Fruit fly (Drosophila melanogaster) whole organism, adult: ENCODE results near the gene mtDNA-helicase.

ENCODE experiments used
- CG11617 ChIP-seq: fragments of 200-800 bp; sonication (Bioruptor generic); optimal IDR thresholded peaks from 2 replicates; lab custom pipeline; 2017; ENCODE audit warnings: mild to moderate bottlenecking, missing biosample characterization, missing genetic modification reagents, missing genetic modification characterization
- CG33017 ChIP-seq: fragments of 200-800 bp; sonication (Bioruptor generic); optimal IDR thresholded peaks from 2 replicates; lab custom pipeline; 2018; ENCODE audit warnings: missing biosample characterization, mild to moderate bottlenecking, missing genetic modification characterization, moderate library complexity
- CG7045 ChIP-seq: fragments of 200-800 bp; sonication (Bioruptor generic); optimal IDR thresholded peaks from 2 replicates; lab custom pipeline; 2017; ENCODE audit warnings: missing biosample characterization, mild to moderate bottlenecking, missing genetic modification characterization
- Hr96 ChIP-seq: fragments of 200-800 bp; sonication (Bioruptor generic); optimal IDR thresholded peaks from 2 replicates; lab custom pipeline; 2016; ENCODE audit warnings: missing biosample characterization, missing genetic modification characterization
- bab1 ChIP-seq: fragments of 200-800 bp; sonication (Bioruptor generic); optimal IDR thresholded peaks from 3 replicates; lab custom pipeline; 2019; ENCODE audit warnings: missing biosample characterization, mild to moderate bottlenecking, missing genetic modification characterization, moderate library complexity
- kay ChIP-seq: fragments of 200-800 bp; sonication (Bioruptor generic); peaks from one replicate; lab custom pipeline; 2016; ENCODE audit warnings: missing biosample characterization, missing genetic modification characterization, borderline replicate concordance
- tj ChIP-seq: fragments of 200-800 bp; sonication (Bioruptor generic); optimal IDR thresholded peaks from 3 replicates; lab custom pipeline; 2017; ENCODE audit warnings: missing biosample characterization, mild to moderate bottlenecking, missing genetic modification characterization, moderate library complexity
- toe ChIP-seq: fragments of 200-800 bp; sonication (Bioruptor generic); optimal IDR thresholded peaks from 2 replicates; lab custom pipeline; 2016; ENCODE audit warnings: missing biosample characterization, missing genetic modification characterization

- TF ChIP-seq CG33017 (peak; percentile 72), CG11617 (peak; percentile 79), toe (GFP tag; lab: Kevin White, UChicago) (peak; percentile 67), kay (peak; percentile 88), Hr96 (GFP tag; lab: Kevin White, UChicago) (peak; percentile 69), bab1 (GFP tag; lab: Kevin White, UChicago) (peak; percentile 85), CG7045 (GFP tag; lab: Kevin White, UChicago) (peak; percentile 72), tj (GFP tag; lab: Kevin White, UChicago) (peak; percentile 56)
Observed at dm6 chr2L:9921401-9921800, 28.2 kb upstream of the mtDNA-helicase start, which contains the start of gene CG4592.
